Worm (Caenorhabditis elegans) whole organism, L3 larva: Measurements from ENCODE around the gene snpc-1.1.

Source experiments
- ama-1 ChIP-seq: fragments of 150-350 bp; optimal IDR thresholded peaks from 2 replicates; lab custom pipeline; 2018
- jun-1 ChIP-seq: fragments of 150-350 bp; optimal IDR thresholded peaks from 2 replicates; lab custom pipeline; 2014; ENCODE audit warnings: missing biosample characterization, missing genetic modification reagents, missing genetic modification characterization
- lin-15B ChIP-seq: fragments of 150-350 bp; optimal IDR thresholded peaks from 2 replicates; lab custom pipeline; 2014; ENCODE audit warnings: missing biosample characterization, missing genetic modification characterization
- lsy-12 ChIP-seq: sonication (generic microtip); optimal IDR thresholded peaks from 2 replicates; lab custom pipeline; 2016; ENCODE audit warnings: mild to moderate bottlenecking, missing genetic modification characterization, missing compliant biosample characterization
- nhr-237 ChIP-seq: fragments of 150-350 bp; optimal IDR thresholded peaks from 2 replicates; lab custom pipeline; 2014; ENCODE audit warnings: missing biosample characterization, missing genetic modification characterization
- pha-4 ChIP-seq: fragments of 150-350 bp; optimal IDR thresholded peaks from 2 replicates; lab custom pipeline; 2014; ENCODE audit warnings: missing biosample characterization, missing genetic modification reagents, missing genetic modification characterization
- skn-1 ChIP-seq: fragments of 150-350 bp; optimal IDR thresholded peaks from 2 replicates; lab custom pipeline; 2014; ENCODE audit warnings: missing biosample characterization, missing genetic modification characterization
- tbx-2 ChIP-seq: sonication (generic microtip); optimal IDR thresholded peaks from 2 replicates; lab custom pipeline; 2016; ENCODE audit warnings: mild to moderate bottlenecking, missing genetic modification characterization, missing compliant biosample characterization

DNA sequence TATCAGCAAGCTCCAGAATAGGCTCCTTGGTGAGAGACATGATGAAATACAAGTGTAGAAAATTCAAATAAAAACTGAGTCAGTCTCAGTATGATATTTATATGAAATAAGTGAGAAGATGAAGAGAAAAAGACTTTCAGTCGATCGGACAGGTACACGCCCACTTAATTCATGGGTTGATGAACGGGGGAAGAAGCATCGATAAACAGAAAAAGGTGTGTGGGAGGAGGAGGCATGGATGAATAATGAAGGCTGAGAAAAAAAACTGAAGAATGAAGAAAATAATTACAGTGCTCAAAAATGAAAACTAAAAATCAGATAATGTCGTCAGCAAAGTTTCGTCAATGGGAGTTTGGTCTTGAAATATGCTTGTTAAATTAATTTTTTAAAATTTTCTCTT lies 27.6 kb downstream of the snpc-1.1 start, which contains the start of gene trx-1:
- no peak for TF ChIP-seq ama-1
- TF ChIP-seq lsy-12 = no peak
- TF ChIP-seq nhr-237 (tag; lab: Kevin White, UChicago) = no peak
- no peak for TF ChIP-seq jun-1 (tag; lab: Kevin White, UChicago)
- no peak for TF ChIP-seq pha-4 (tag; lab: Kevin White, UChicago)
- TF ChIP-seq tbx-2 (tag; lab: Kevin White, UChicago) = no peak
- no peak for TF ChIP-seq skn-1
- TF ChIP-seq lin-15B (tag; lab: Kevin White, UChicago) = no peak
